Worm (Caenorhabditis elegans) whole organism, L4 larva: ENCODE measurements around the gene K08A2.2.
A peak's percentile ranks its signal among the peaks of the same experiment; 100 is the strongest.

Experiments
- F44E2.7 ChIP-seq: fragments of 200-800 bp; sonication (Bioruptor generic); IDR thresholded peaks from 2 replicates; pipeline ENCODE4 v2.1.2; 2022; ENCODE audit warnings: missing genetic modification characterization, missing compliant biosample characterization
- F49E8.2 ChIP-seq: sonication (generic microtip); optimal IDR thresholded peaks from 2 replicates; lab custom pipeline; 2016; ENCODE audit warnings: missing compliant biosample characterization, mild to moderate bottlenecking, missing genetic modification characterization, borderline replicate concordance
- R02D3.7 ChIP-seq: fragments of 150-350 bp; sonication (generic microtip); optimal IDR thresholded peaks from 3 replicates; lab custom pipeline; 2014; ENCODE audit warnings: missing biosample characterization, missing genetic modification characterization
- Y105C5A.15 ChIP-seq: fragments of 200-800 bp; sonication (Bioruptor generic); IDR thresholded peaks from 2 replicates; pipeline ENCODE4 v1.3.6; 2022; ENCODE audit warnings: missing genetic modification characterization, missing compliant biosample characterization
- Y5F2A.4 ChIP-seq: fragments of 200-800 bp; sonication (Bioruptor generic); optimal IDR thresholded peaks from 2 replicates; lab custom pipeline; 2018; ENCODE audit warnings: mild to moderate bottlenecking, missing genetic modification characterization, missing compliant biosample characterization
- ZK337.2 ChIP-seq: fragments of 200-800 bp; sonication (Bioruptor generic); IDR thresholded peaks from 2 replicates; pipeline ENCODE4 v1.3.6; 2022; ENCODE audit warnings: missing genetic modification reagents, missing genetic modification characterization, missing compliant biosample characterization
- ZK546.5 ChIP-seq, 2 experiments: sonication (generic microtip); optimal IDR thresholded peaks; 2 replicates each; lab custom pipeline; 2017; ENCODE audit warnings: missing biosample characterization in 2 of 2, missing genetic modification characterization in 2 of 2
- aha-1 ChIP-seq: fragments of 150-350 bp; peaks from one replicate; lab custom pipeline; 2014; ENCODE audit warnings: missing biosample characterization, missing genetic modification characterization
- ama-1 ChIP-seq: fragments of 150-350 bp; optimal IDR thresholded peaks from 2 replicates; lab custom pipeline; 2014; ENCODE audit warnings: inconsistent platforms, mixed read lengths
- arid-1 ChIP-seq: fragments of 200-800 bp; sonication (Bioruptor generic); conservative IDR thresholded peaks from 2 replicates; pipeline ENCODE4 v1.3.6; 2022; ENCODE audit warnings: missing genetic modification reagents, missing genetic modification characterization, missing compliant biosample characterization
- ceh-20 ChIP-seq: fragments of 200-800 bp; sonication (Bioruptor generic); IDR thresholded peaks from 2 replicates; pipeline ENCODE4 v1.3.6; 2022; ENCODE audit warnings: missing genetic modification reagents, missing genetic modification characterization, missing compliant biosample characterization
- ceh-32 ChIP-seq: sonication (generic microtip); optimal IDR thresholded peaks from 2 replicates; lab custom pipeline; 2016; ENCODE audit warnings: mild to moderate bottlenecking, missing genetic modification characterization, missing compliant biosample characterization; ENCODE audit not compliant: poor library complexity
- ceh-82 ChIP-seq: sonication (generic microtip); optimal IDR thresholded peaks from 2 replicates; lab custom pipeline; 2017; ENCODE audit warnings: missing biosample characterization, missing genetic modification characterization
- daf-8 ChIP-seq: fragments of 200-800 bp; sonication (Bioruptor generic); IDR thresholded peaks from 2 replicates; pipeline ENCODE4 v1.3.6; 2022; ENCODE audit warnings: missing genetic modification characterization, missing compliant biosample characterization
- dmd-6 ChIP-seq: fragments of 200-800 bp; sonication (Bioruptor generic); IDR thresholded peaks from 2 replicates; pipeline ENCODE4 v1.3.6; 2022; ENCODE audit warnings: missing genetic modification reagents, missing genetic modification characterization, missing compliant biosample characterization
- dmd-8 ChIP-seq: fragments of 200-800 bp; sonication (Bioruptor generic); IDR thresholded peaks from 2 replicates; pipeline ENCODE4 v1.3.6; 2022; ENCODE audit warnings: missing genetic modification characterization, missing compliant biosample characterization
- dmd-9 ChIP-seq: fragments of 200-800 bp; sonication (Bioruptor generic); IDR thresholded peaks from 2 replicates; pipeline ENCODE4 v1.3.6; 2022; ENCODE audit warnings: missing genetic modification reagents, missing genetic modification characterization, missing compliant biosample characterization
- dpl-1 ChIP-seq: fragments of 150-350 bp; optimal IDR thresholded peaks from 2 replicates; lab custom pipeline; 2014; ENCODE audit warnings: missing biosample characterization, missing genetic modification reagents, missing genetic modification characterization
- dve-1 ChIP-seq: sonication (generic microtip); optimal IDR thresholded peaks from 2 replicates; lab custom pipeline; 2017; ENCODE audit warnings: antibody characterized with exemption, mild to moderate bottlenecking, missing genetic modification characterization, missing compliant biosample characterization; ENCODE audit not compliant: insufficient read depth
- egl-43 ChIP-seq: fragments of 200-800 bp; sonication (Bioruptor generic); IDR thresholded peaks from 2 replicates; pipeline ENCODE4 v1.3.6; 2022; ENCODE audit warnings: missing genetic modification reagents, missing genetic modification characterization, missing compliant biosample characterization
- hlh-11 ChIP-seq: fragments of 200-800 bp; sonication (Bioruptor generic); optimal IDR thresholded peaks from 2 replicates; lab custom pipeline; 2018; ENCODE audit warnings: mild to moderate bottlenecking, missing genetic modification characterization, missing compliant biosample characterization
- hmg-1.1 ChIP-seq: fragments of 200-800 bp; sonication (Bioruptor generic); IDR thresholded peaks from 2 replicates; pipeline ENCODE4 v1.3.6; 2022; ENCODE audit warnings: missing genetic modification reagents, missing genetic modification characterization, missing compliant biosample characterization
- jun-1 ChIP-seq: fragments of 150-350 bp; optimal IDR thresholded peaks from 2 replicates; lab custom pipeline; 2014; ENCODE audit warnings: missing biosample characterization, missing genetic modification reagents, missing genetic modification characterization
- lim-7 ChIP-seq: fragments of 200-800 bp; sonication (Bioruptor generic); IDR thresholded peaks from 2 replicates; pipeline ENCODE4 v1.3.6; 2022; ENCODE audit warnings: missing genetic modification characterization, missing compliant biosample characterization
- lin-29 ChIP-seq: fragments of 200-800 bp; sonication (Bioruptor generic); IDR thresholded peaks from 2 replicates; pipeline ENCODE4 v1.3.6; 2022; ENCODE audit warnings: missing genetic modification reagents, missing genetic modification characterization, missing compliant biosample characterization
- lin-39 ChIP-seq: fragments of 150-350 bp; optimal IDR thresholded peaks from 2 replicates; lab custom pipeline; 2014; ENCODE audit warnings: missing biosample characterization, missing genetic modification reagents, missing genetic modification characterization
- lsy-2 ChIP-seq, 2 experiments: fragments of 150-350 bp in 1 of 2; sonication (generic microtip) in 1 of 2; optimal IDR thresholded peaks; 2 replicates each; lab custom pipeline; 2014 to 2017; ENCODE audit warnings: missing biosample characterization in 2 of 2, missing genetic modification characterization in 2 of 2
- mdl-1 ChIP-seq, 2 experiments: fragments of 150-350 bp in 1 of 2; sonication (generic microtip) in 1 of 2; optimal IDR thresholded peaks; 2 replicates each; lab custom pipeline; 2014 to 2017; ENCODE audit warnings: missing biosample characterization in 2 of 2, missing genetic modification characterization in 2 of 2
- mdt-29 ChIP-seq: fragments of 200-800 bp; sonication (Bioruptor generic); IDR thresholded peaks from 2 replicates; pipeline ENCODE4 v1.3.6; 2022; ENCODE audit warnings: missing genetic modification reagents, missing genetic modification characterization, missing compliant biosample characterization
- mep-1 ChIP-seq: fragments of 150-350 bp; sonication (generic microtip); optimal IDR thresholded peaks from 3 replicates; lab custom pipeline; 2014; ENCODE audit warnings: missing biosample characterization, missing genetic modification characterization
- mxl-2 ChIP-seq: fragments of 200-800 bp; sonication (Bioruptor generic); conservative IDR thresholded peaks from 2 replicates; pipeline ENCODE4 v1.3.6; 2022; ENCODE audit warnings: missing genetic modification reagents, missing genetic modification characterization, missing compliant biosample characterization
- mxl-3 ChIP-seq: fragments of 200-800 bp; sonication (Bioruptor generic); optimal IDR thresholded peaks from 2 replicates; lab custom pipeline; 2018; ENCODE audit warnings: mild to moderate bottlenecking, missing genetic modification characterization, missing compliant biosample characterization
- nhr-10 ChIP-seq: fragments of 150-350 bp; optimal IDR thresholded peaks from 2 replicates; lab custom pipeline; 2014; ENCODE audit warnings: missing biosample characterization, missing genetic modification characterization
- nhr-102 ChIP-seq: sonication (generic microtip); optimal IDR thresholded peaks from 2 replicates; lab custom pipeline; 2016; ENCODE audit warnings: mild to moderate bottlenecking, missing genetic modification characterization, moderate library complexity, missing compliant biosample characterization
- nhr-28 ChIP-seq: fragments of 150-350 bp; optimal IDR thresholded peaks from 2 replicates; lab custom pipeline; 2014; ENCODE audit warnings: missing biosample characterization, missing genetic modification characterization
- nhr-42 ChIP-seq: fragments of 200-800 bp; sonication (Bioruptor generic); IDR thresholded peaks from 2 replicates; pipeline ENCODE4 v1.3.6; 2022; ENCODE audit warnings: missing genetic modification characterization, missing compliant biosample characterization
- nhr-6 ChIP-seq: fragments of 150-350 bp; optimal IDR thresholded peaks from 2 replicates; lab custom pipeline; 2014; ENCODE audit warnings: missing biosample characterization, missing genetic modification characterization
- pha-4 ChIP-seq, 2 experiments: fragments of 150-350 bp in 1 of 2; fragments of 200-800 bp in 1 of 2; sonication (Bioruptor generic) in 1 of 2; IDR thresholded peaks in 1 of 2; optimal IDR thresholded peaks in 1 of 2; 2 replicates each; pipeline versions ENCODE4 v1.3.6 to Lab custom; 2014 to 2022; ENCODE audit warnings: missing genetic modification characterization in 2 of 2, missing genetic modification reagents in 2 of 2, missing biosample characterization in 1 of 2, missing compliant biosample characterization in 1 of 2
- php-3 ChIP-seq: fragments of 200-800 bp; sonication (Bioruptor generic); IDR thresholded peaks from 2 replicates; pipeline ENCODE4 v1.3.6; 2022; ENCODE audit warnings: missing genetic modification reagents, missing genetic modification characterization, missing compliant biosample characterization
- pqm-1 ChIP-seq: sonication (generic microtip); optimal IDR thresholded peaks from 2 replicates; lab custom pipeline; 2017; ENCODE audit warnings: missing biosample characterization, missing genetic modification characterization
- snpc-1.2 ChIP-seq: fragments of 200-800 bp; sonication (Bioruptor generic); IDR thresholded peaks from 2 replicates; pipeline ENCODE4 v1.3.6; 2022; ENCODE audit warnings: missing genetic modification reagents, missing genetic modification characterization, missing compliant biosample characterization
- spr-3 ChIP-seq: fragments of 200-800 bp; sonication (Bioruptor generic); optimal IDR thresholded peaks from 2 replicates; lab custom pipeline; 2018; ENCODE audit warnings: mild to moderate bottlenecking, missing genetic modification characterization, missing compliant biosample characterization
- tag-97 ChIP-seq: fragments of 200-800 bp; sonication (Bioruptor generic); IDR thresholded peaks from 2 replicates; pipeline ENCODE4 v1.3.6; 2022; ENCODE audit warnings: missing genetic modification characterization, missing compliant biosample characterization
- tra-1 ChIP-seq: fragments of 200-800 bp; sonication (Bioruptor generic); IDR thresholded peaks from 2 replicates; pipeline ENCODE4 v1.3.6; 2022; ENCODE audit warnings: missing genetic modification reagents, missing genetic modification characterization, missing compliant biosample characterization
- vab-7 ChIP-seq: fragments of 200-800 bp; sonication (Bioruptor generic); IDR thresholded peaks from 2 replicates; pipeline ENCODE4 v1.3.6; 2022; ENCODE audit warnings: missing genetic modification reagents, missing genetic modification characterization, missing compliant biosample characterization
- zag-1 ChIP-seq: fragments of 150-350 bp; optimal IDR thresholded peaks from 2 replicates; lab custom pipeline; 2014; ENCODE audit warnings: missing biosample characterization, missing genetic modification characterization
- zfp-3 ChIP-seq: fragments of 200-800 bp; sonication (Bioruptor generic); conservative IDR thresholded peaks from 2 replicates; pipeline ENCODE4 v1.3.6; 2022; ENCODE audit warnings: missing genetic modification reagents, missing genetic modification characterization, missing compliant biosample characterization
- zip-11 ChIP-seq: fragments of 200-800 bp; sonication (Bioruptor generic); IDR thresholded peaks from 2 replicates; pipeline ENCODE4 v1.3.6; 2022; ENCODE audit warnings: missing genetic modification characterization, missing compliant biosample characterization
- zip-2 ChIP-seq: fragments of 150-350 bp; optimal IDR thresholded peaks from 2 replicates; lab custom pipeline; 2014; ENCODE audit warnings: missing biosample characterization, missing genetic modification characterization
- ztf-7 ChIP-seq: fragments of 150-350 bp; optimal IDR thresholded peaks from 2 replicates; lab custom pipeline; 2014; ENCODE audit warnings: missing biosample characterization, missing genetic modification characterization

Gene K08A2.2

ce11 chrII:2973940-2974402, 17.4 kb upstream of the K08A2.2 start (continued):
- TF ChIP-seq pqm-1 (tag; lab: Kevin White, UChicago): peak; percentile 31
- TF ChIP-seq dpl-1: peak; percentile 58
- peak; percentile 85 for TF ChIP-seq dmd-9 (GFP tag; lab: Robert Waterston, UW)
- TF ChIP-seq arid-1: peak; percentile 86
- peak; percentile 99 for TF ChIP-seq tra-1
- TF ChIP-seq egl-43 (GFP tag; lab: Robert Waterston, UW): peak; percentile 96
- no peak for TF ChIP-seq Y105C5A.15 (GFP tag; lab: Robert Waterston, UW)
- no peak for TF ChIP-seq daf-8
- peak; percentile 98 for TF ChIP-seq dve-1 (tag; lab: Kevin White, UChicago)
- TF ChIP-seq ceh-32 (tag; lab: Kevin White, UChicago): peak; percentile 29
- peak; percentile 98 for TF ChIP-seq mxl-3 (GFP tag; lab: Kevin White, UChicago)
- TF ChIP-seq lin-39 (tag; lab: Kevin White, UChicago): no peak
- TF ChIP-seq snpc-1.2 (GFP tag; lab: Robert Waterston, UW): peak; percentile 58; the same call in 1 of the 2 replicates
- TF ChIP-seq lsy-2 (tag; optimal IDR thresholded peaks at IDR 0.05; lab: Kevin White, UChicago): peak; percentile 79 to 87
- TF ChIP-seq ceh-20 (GFP tag; lab: Robert Waterston, UW): peak; percentile 99
- TF ChIP-seq tag-97: peak; percentile 81; the same call in 1 of the 2 replicates
- TF ChIP-seq hmg-1.1 (GFP tag; lab: Robert Waterston, UW): peak; percentile 96
- TF ChIP-seq F44E2.7 (GFP tag; lab: Robert Waterston, UW): no peak
- TF ChIP-seq hlh-11 (tag; lab: Kevin White, UChicago): peak; percentile 98
- peak; percentile 66; the same call in 1 of the 2 replicates for TF ChIP-seq dmd-8 (GFP tag; lab: Robert Waterston, UW)
- peak; percentile 93 for TF ChIP-seq zfp-3 (GFP tag; lab: Robert Waterston, UW)
- peak; percentile 59 for TF ChIP-seq zip-2 (tag; lab: Kevin White, UChicago)
- no peak for TF ChIP-seq ZK546.5 (tag; optimal IDR thresholded peaks at IDR 0.05; lab: Kevin White, UChicago)
- TF ChIP-seq mep-1 (tag; lab: Kevin White, UChicago): peak; percentile 96
- peak; percentile 63; the same call in 1 of the 2 replicates for TF ChIP-seq lim-7 (GFP tag; lab: Robert Waterston, UW)
- TF ChIP-seq ama-1 (lab: Kevin White, UChicago): peak; percentile 41
- no peak for TF ChIP-seq ceh-82
- TF ChIP-seq nhr-42 (GFP tag; lab: Robert Waterston, UW): peak; percentile 86; the same call in 1 of the 2 replicates
- TF ChIP-seq nhr-28 (tag; lab: Kevin White, UChicago): peak; percentile 86
- TF ChIP-seq ZK337.2 (GFP tag; lab: Robert Waterston, UW): 0 out of 2 replicates have a peak, but pooled peaks have one; percentile 6
- peak; percentile 91 for TF ChIP-seq jun-1 (tag; lab: Kevin White, UChicago)
- TF ChIP-seq mxl-2: peak; percentile 85
- no peak for TF ChIP-seq F49E8.2 (tag; lab: Kevin White, UChicago)
- peak; percentile 86 for TF ChIP-seq nhr-102
- peak; percentile 100 for TF ChIP-seq pha-4 (GFP tag; IDR thresholded peaks at IDR 0.05; lab: Robert Waterston, UW)
- peak; percentile 2 for TF ChIP-seq pha-4 (tag; optimal IDR thresholded peaks at IDR 0.05; lab: Kevin White, UChicago)
- peak; percentile 95 for TF ChIP-seq mdt-29
- peak; percentile 94 to 98 for TF ChIP-seq mdl-1 (tag; optimal IDR thresholded peaks at IDR 0.05; lab: Kevin White, UChicago)
- no peak for TF ChIP-seq zip-11 (GFP tag; lab: Robert Waterston, UW)
- TF ChIP-seq vab-7 (GFP tag; lab: Robert Waterston, UW): peak; percentile 83
- peak; percentile 54 for TF ChIP-seq zag-1 (tag; lab: Kevin White, UChicago)
- no peak for TF ChIP-seq ztf-7 (tag; lab: Kevin White, UChicago)
- TF ChIP-seq spr-3 (GFP tag; lab: Kevin White, UChicago): peak; percentile 91
- peak; percentile 93 for TF ChIP-seq lin-29 (GFP tag; lab: Robert Waterston, UW)
- peak; percentile 100 for TF ChIP-seq dmd-6 (GFP tag; lab: Robert Waterston, UW)
- TF ChIP-seq php-3 (GFP tag; lab: Robert Waterston, UW): peak; percentile 94
- TF ChIP-seq Y5F2A.4: peak; percentile 46
- no peak for TF ChIP-seq R02D3.7 (tag; lab: Kevin White, UChicago)
- TF ChIP-seq nhr-10 (tag; lab: Kevin White, UChicago): peak; percentile 73
- TF ChIP-seq aha-1 (tag; lab: Kevin White, UChicago): peak; percentile 99
- peak; percentile 90 for TF ChIP-seq nhr-6
